Fruit fly (Drosophila melanogaster) whole organism, pupa: ENCODE results near the gene CG33771.
A peak's percentile ranks its signal among the peaks of the same experiment; 100 is the strongest.
"Not testable (repeated sequence)": the region's sequence is repeated elsewhere in the genome, so short reads cannot be mapped to it uniquely, and the experiment has no call there.

ENCODE experiments used
- CG10348 ChIP-seq: fragments of 200-800 bp; sonication (Bioruptor generic); IDR thresholded peaks from 2 replicates; pipeline ENCODE4 v1.3.6; 2022; ENCODE audit warnings: missing biosample characterization, missing genetic modification characterization
- CG12605 ChIP-seq: fragments of 200-800 bp; sonication (Bioruptor generic); IDR thresholded peaks from 2 replicates; pipeline ENCODE4 v1.3.6; 2022; ENCODE audit warnings: missing biosample characterization, missing genetic modification characterization
- CG13204 ChIP-seq: fragments of 200-800 bp; sonication (Bioruptor generic); optimal IDR thresholded peaks from 2 replicates; lab custom pipeline; 2018; ENCODE audit warnings: missing biosample characterization, mild to moderate bottlenecking, missing genetic modification characterization, moderate library complexity
- CG14655 ChIP-seq: fragments of 200-800 bp; sonication (Bioruptor generic); optimal IDR thresholded peaks from 3 replicates; lab custom pipeline; 2017; ENCODE audit warnings: mild to moderate bottlenecking, missing biosample characterization, missing genetic modification reagents, missing genetic modification characterization
- CG15710 ChIP-seq: fragments of 200-800 bp; sonication (Bioruptor generic); optimal IDR thresholded peaks from 2 replicates; lab custom pipeline; 2018; ENCODE audit warnings: missing biosample characterization, mild to moderate bottlenecking, missing genetic modification characterization, moderate library complexity
- CG17806 ChIP-seq: fragments of 200-800 bp; sonication (Bioruptor generic); optimal IDR thresholded peaks from 2 replicates; lab custom pipeline; 2018; ENCODE audit warnings: missing biosample characterization, mild to moderate bottlenecking, missing genetic modification characterization, moderate library complexity
- CG32121 ChIP-seq: fragments of 200-800 bp; sonication (Bioruptor generic); IDR thresholded peaks from 2 replicates; pipeline ENCODE4 v1.3.6; 2022; ENCODE audit warnings: missing biosample characterization, missing genetic modification characterization
- CG34367 ChIP-seq: fragments of 200-800 bp; sonication (Bioruptor generic); optimal IDR thresholded peaks from 2 replicates; lab custom pipeline; 2018; ENCODE audit warnings: missing biosample characterization, mild to moderate bottlenecking, missing genetic modification characterization
- CG4496 ChIP-seq: fragments of 200-800 bp; sonication (Bioruptor generic); IDR thresholded peaks from 3 replicates; pipeline ENCODE4 v1.3.6; 2022; ENCODE audit warnings: missing biosample characterization, missing genetic modification characterization
- CG8159 ChIP-seq: fragments of 200-800 bp; sonication (Bioruptor generic); optimal IDR thresholded peaks from 3 replicates; lab custom pipeline; 2018; ENCODE audit warnings: missing biosample characterization, mild to moderate bottlenecking, missing genetic modification characterization, moderate library complexity
- CG8301 ChIP-seq: fragments of 200-800 bp; sonication (Bioruptor generic); optimal IDR thresholded peaks from 2 replicates; lab custom pipeline; 2018; ENCODE audit warnings: missing biosample characterization, mild to moderate bottlenecking, missing genetic modification characterization
- CG9948 ChIP-seq: fragments of 200-800 bp; sonication (Bioruptor generic); optimal IDR thresholded peaks from 2 replicates; lab custom pipeline; 2018; ENCODE audit warnings: missing biosample characterization, mild to moderate bottlenecking, missing genetic modification characterization, moderate library complexity
- D1 ChIP-seq: fragments of 200-800 bp; sonication (Bioruptor generic); optimal IDR thresholded peaks from 2 replicates; lab custom pipeline; 2018; ENCODE audit warnings: missing biosample characterization, mild to moderate bottlenecking, missing genetic modification characterization, moderate library complexity
- EcR ChIP-seq: fragments of 200-800 bp; sonication (Bioruptor generic); optimal IDR thresholded peaks from 3 replicates; lab custom pipeline; 2019; ENCODE audit warnings: missing biosample characterization, missing genetic modification characterization, mild to moderate bottlenecking, moderate library complexity, missing genetic modification reagents
- Ets98B ChIP-seq: fragments of 200-800 bp; sonication (Bioruptor generic); IDR thresholded peaks from 2 replicates; pipeline ENCODE4 v1.3.6; 2022; ENCODE audit warnings: missing biosample characterization, missing genetic modification characterization
- Pif1A ChIP-seq: fragments of 200-800 bp; sonication (Bioruptor generic); optimal IDR thresholded peaks from 3 replicates; lab custom pipeline; 2016; ENCODE audit warnings: missing biosample characterization, missing genetic modification characterization
- Pif1B ChIP-seq: fragments of 200-800 bp; sonication (Bioruptor generic); optimal IDR thresholded peaks from 3 replicates; lab custom pipeline; 2016; ENCODE audit warnings: missing biosample characterization, missing genetic modification characterization
- Snoo ChIP-seq: fragments of 200-800 bp; sonication (Bioruptor generic); optimal IDR thresholded peaks from 3 replicates; lab custom pipeline; 2017; ENCODE audit warnings: missing biosample characterization, mild to moderate bottlenecking, missing genetic modification characterization, inconsistent platforms
- fd96Ca ChIP-seq: fragments of 200-800 bp; sonication (Bioruptor generic); IDR thresholded peaks from 3 replicates; pipeline ENCODE4 v1.3.6; 2022; ENCODE audit warnings: missing biosample characterization, missing genetic modification characterization
- gl ChIP-seq: fragments of 200-800 bp; sonication (Bioruptor generic); optimal IDR thresholded peaks from 2 replicates; lab custom pipeline; 2018; ENCODE audit warnings: missing biosample characterization, mild to moderate bottlenecking, missing genetic modification characterization
- rn ChIP-seq: fragments of 200-800 bp; sonication (Bioruptor generic); IDR thresholded peaks from 2 replicates; pipeline ENCODE4 v1.3.6; 2022; ENCODE audit warnings: missing biosample characterization, missing genetic modification characterization

CG33771 gene

dm6 chr3L:22665110-22665509, 15.9 kb downstream of the CG33771 start:
- TF ChIP-seq Ets98B, result no peak
- peak; percentile 28 for TF ChIP-seq CG8159 (tag; lab: Kevin White, UChicago)
- TF ChIP-seq CG9948 (tag; lab: Kevin White, UChicago), result peak; percentile 16

DNA sequence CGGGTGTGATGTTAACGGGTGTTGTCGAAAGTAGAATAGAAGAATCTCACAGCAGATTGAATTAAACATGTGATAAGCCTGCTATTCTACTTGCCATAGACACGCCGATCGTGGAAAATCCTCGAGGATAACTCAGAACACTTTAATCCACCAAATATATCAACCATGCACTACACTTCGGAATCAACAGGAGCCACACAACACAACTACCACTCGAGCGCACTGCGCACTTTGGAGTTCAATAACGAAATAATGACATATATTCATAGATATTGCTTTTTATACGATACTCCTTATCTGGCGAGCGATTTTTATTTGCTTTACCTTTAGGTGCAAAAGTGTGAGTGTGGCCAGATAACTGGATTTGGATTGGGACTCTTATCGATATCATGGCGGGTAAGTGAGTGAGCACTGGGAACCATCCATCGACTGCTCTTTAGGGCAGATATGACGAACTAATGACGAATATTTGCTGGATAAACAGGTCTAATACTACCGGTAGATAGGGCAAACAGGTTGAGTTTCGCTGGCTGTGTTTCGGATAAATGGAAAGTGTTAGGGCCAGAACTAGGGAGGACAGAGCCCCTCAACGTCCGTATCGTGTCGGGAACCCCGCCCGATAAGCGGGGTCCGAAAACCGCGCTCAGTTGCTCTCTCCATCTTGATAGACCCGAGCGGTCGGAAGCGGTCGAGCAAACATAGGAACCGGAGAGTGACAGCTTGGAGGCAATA, 20.2 kb downstream of the CG33771 start, which contains the start of gene Jhbp6:
TSS of gene Jhbp6 (plus strand) at position 682 of the 732 bp plus-strand sequence.
- TF ChIP-seq rn (GFP tag; lab: Robert Waterston, UW) (no peak), CG4496 (GFP tag; lab: Robert Waterston, UW) (no peak), CG14655 (no peak), gl (tag; lab: Kevin White, UChicago) (no peak), D1 (tag; lab: Kevin White, UChicago) (no peak), fd96Ca (GFP tag; lab: Robert Waterston, UW) (no peak), CG12605 (GFP tag; lab: Robert Waterston, UW) (no peak), CG17806 (tag; lab: Kevin White, UChicago) (no peak), CG8301 (tag; lab: Kevin White, UChicago) (no peak), CG10348 (GFP tag; lab: Robert Waterston, UW) (no peak), CG15710 (no peak), CG9948 (tag; lab: Kevin White, UChicago) (no peak), CG8159 (tag; lab: Kevin White, UChicago) (no peak), CG34367 (no peak), Ets98B (no peak), Pif1A (GFP tag; lab: Kevin White, UChicago) (no peak), CG13204 (no peak), EcR (no peak), Pif1B (GFP tag; lab: Kevin White, UChicago) (no peak), Snoo (no peak)

- TF ChIP-seq CG12605 (GFP tag; lab: Robert Waterston, UW) (no peak), CG8301 (tag; lab: Kevin White, UChicago) (no peak), CG32121 (GFP tag; lab: Robert Waterston, UW) (no peak), Pif1A (GFP tag; lab: Kevin White, UChicago) (no peak), rn (GFP tag; lab: Robert Waterston, UW) (no peak), CG4496 (GFP tag; lab: Robert Waterston, UW) (no peak), CG14655 (no peak), CG15710 (no peak), CG8159 (tag; lab: Kevin White, UChicago) (no peak), CG10348 (GFP tag; lab: Robert Waterston, UW) (no peak)
These were observed 21.0 kb downstream of the CG33771 start for dm6 chr3L:22670174-22670573.

DNA sequence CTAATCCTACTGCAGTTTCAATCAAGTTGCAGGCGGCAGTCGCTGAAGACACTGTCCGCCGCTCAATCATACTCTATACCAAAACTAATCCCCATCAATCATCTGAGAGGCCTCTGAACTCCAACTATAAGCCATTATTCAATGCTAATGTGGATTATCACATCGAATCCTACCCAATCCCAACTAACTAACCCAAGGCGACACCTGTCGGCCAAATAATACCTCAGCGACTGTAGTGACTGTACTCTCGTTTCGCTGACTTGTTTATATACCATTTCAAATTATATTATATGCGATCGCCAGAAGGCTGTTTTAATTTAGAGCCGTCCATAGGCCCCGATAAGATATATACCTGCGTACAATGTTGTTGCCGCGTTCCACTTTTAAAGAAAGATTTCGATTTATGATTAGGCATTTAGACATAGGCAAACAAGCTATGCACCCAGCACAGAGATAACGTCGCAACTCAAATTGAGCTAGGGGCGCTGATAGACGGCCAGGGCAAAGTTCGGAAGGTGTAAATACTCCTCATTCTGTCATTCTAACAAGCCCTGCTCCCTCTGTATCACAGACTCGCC, 22.6 kb downstream of the CG33771 start:
- TF ChIP-seq CG34367 (no peak), rn (GFP tag; lab: Robert Waterston, UW) (no peak), CG10348 (GFP tag; lab: Robert Waterston, UW) (no peak), fd96Ca (GFP tag; lab: Robert Waterston, UW) (no peak), CG17806 (tag; lab: Kevin White, UChicago) (no peak), Ets98B (no peak), CG14655 (no peak)

DNA sequence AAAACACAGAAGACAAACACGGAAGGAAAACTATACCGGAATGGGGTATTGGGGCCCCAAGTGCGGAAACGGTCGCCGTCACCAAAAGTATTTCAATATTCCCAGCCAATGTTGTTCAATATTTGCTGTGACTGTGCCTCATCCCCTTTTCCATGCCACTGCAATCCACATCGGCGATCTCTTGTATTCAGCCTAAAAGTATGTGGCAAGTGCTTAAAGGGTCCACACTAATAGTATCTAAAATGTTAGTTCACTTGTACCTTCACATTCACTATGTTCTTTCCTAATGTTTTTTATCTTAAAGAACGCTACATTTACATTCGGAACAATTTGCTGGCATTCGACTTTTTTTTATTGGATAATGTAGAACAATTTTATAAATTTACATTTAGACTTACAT, 31.7 kb downstream of the CG33771 start:
- TF ChIP-seq CG32121 (GFP tag; lab: Robert Waterston, UW) (no peak), Ets98B (no peak), fd96Ca (GFP tag; lab: Robert Waterston, UW) (no peak), CG14655 (no peak), CG12605 (GFP tag; lab: Robert Waterston, UW) (no peak), gl (tag; lab: Kevin White, UChicago) (no peak), CG8301 (tag; lab: Kevin White, UChicago) (no peak), D1 (tag; lab: Kevin White, UChicago) (no peak), Pif1B (GFP tag; lab: Kevin White, UChicago) (no peak), CG13204 (no peak)

dm6 chr3L:22686987-22687386, 37.8 kb downstream of the CG33771 start, which contains the start of the genes CG14455 and CG14456:
TSS of gene CG14455 (minus strand) at chr3L:22687087.
TSS of gene CG14456 (plus strand) at chr3L:22687222.
- TF ChIP-seq CG8159 (tag; lab: Kevin White, UChicago), result no peak
- no peak for TF ChIP-seq Ets98B
- TF ChIP-seq CG32121 (GFP tag; lab: Robert Waterston, UW), result no peak
- TF ChIP-seq CG34367, result no peak
- no peak for TF ChIP-seq CG12605 (GFP tag; lab: Robert Waterston, UW)
- TF ChIP-seq Pif1A (GFP tag; lab: Kevin White, UChicago), result no peak
- no peak for TF ChIP-seq CG8301 (tag; lab: Kevin White, UChicago)

- TF ChIP-seq EcR; CG17806 (tag; lab: Kevin White, UChicago); D1 (tag; lab: Kevin White, UChicago): not testable (repeated sequence)
These were observed 43.2 kb downstream of the CG33771 start, which contains the start of gene CG14454 for dm6 chr3L:22692428-22692827. TSS of gene CG14454 (minus strand) at chr3L:22692528.
